Fruit fly (Drosophila melanogaster) whole organism, embryonic: Measurements from ENCODE around the gene Faa.
A peak's percentile ranks its signal among the peaks of the same experiment; 100 is the strongest.

Experiments used
- ATbp ChIP-seq: fragments of 200-800 bp; sonication (Bioruptor generic); optimal IDR thresholded peaks from 2 replicates; lab custom pipeline; 2017; ENCODE audit warnings: missing biosample characterization, mild to moderate bottlenecking, missing genetic modification characterization, missing genetic modification reagents
- Ada2b ChIP-seq: fragments of 200-800 bp; sonication (Bioruptor generic); IDR thresholded peaks from 2 replicates; pipeline ENCODE4 v1.3.6; 2022; ENCODE audit warnings: missing biosample characterization, missing genetic modification characterization
- CG10654 ChIP-seq: fragments of 200-800 bp; sonication (Bioruptor generic); optimal IDR thresholded peaks from 2 replicates; lab custom pipeline; 2016; ENCODE audit warnings: missing biosample characterization, missing genetic modification characterization
- CG11093 ChIP-seq: fragments of 200-800 bp; sonication (Bioruptor generic); IDR thresholded peaks from 3 replicates; pipeline ENCODE4 v1.3.6; 2022; ENCODE audit warnings: missing biosample characterization, missing genetic modification characterization
- CG1233 ChIP-seq: fragments of 200-800 bp; sonication (Bioruptor generic); optimal IDR thresholded peaks from 4 replicates; lab custom pipeline; 2018; ENCODE audit warnings: missing biosample characterization, mild to moderate bottlenecking, missing genetic modification characterization
- CG13123 ChIP-seq: fragments of 200-800 bp; sonication (Bioruptor generic); optimal IDR thresholded peaks from 2 replicates; lab custom pipeline; 2016; ENCODE audit warnings: missing biosample characterization, missing genetic modification characterization
- CG13424 ChIP-seq: fragments of 200-800 bp; sonication (Bioruptor generic); optimal IDR thresholded peaks from 2 replicates; lab custom pipeline; 2019; ENCODE audit warnings: missing biosample characterization, mild to moderate bottlenecking, missing genetic modification characterization, moderate library complexity
- CG14441 ChIP-seq: fragments of 200-800 bp; sonication (Bioruptor generic); IDR thresholded peaks from 2 replicates; pipeline ENCODE4 v1.3.6; 2022; ENCODE audit warnings: missing biosample characterization, missing genetic modification characterization
- CG17912 ChIP-seq: fragments of 200-800 bp; sonication (Bioruptor generic); optimal IDR thresholded peaks from 2 replicates; lab custom pipeline; 2018; ENCODE audit warnings: missing biosample characterization, mild to moderate bottlenecking, missing genetic modification characterization
- CG30431 ChIP-seq: fragments of 200-800 bp; sonication (Bioruptor generic); optimal IDR thresholded peaks from 2 replicates; lab custom pipeline; 2017; ENCODE audit warnings: missing biosample characterization, missing genetic modification characterization
- CG3065 ChIP-seq: fragments of 200-800 bp; sonication (Bioruptor generic); optimal IDR thresholded peaks from 2 replicates; lab custom pipeline; 2016; ENCODE audit warnings: missing biosample characterization, missing genetic modification characterization
- CG31365 ChIP-seq: fragments of 200-800 bp; sonication (Bioruptor generic); optimal IDR thresholded peaks from 2 replicates; lab custom pipeline; 2018; ENCODE audit warnings: missing biosample characterization, mild to moderate bottlenecking, missing genetic modification characterization
- CG4617 ChIP-seq: fragments of 200-800 bp; sonication (Bioruptor generic); optimal IDR thresholded peaks from 3 replicates; lab custom pipeline; 2016; ENCODE audit warnings: missing biosample characterization, missing genetic modification characterization, borderline replicate concordance
- CG6683 ChIP-seq: fragments of 200-800 bp; sonication (Bioruptor generic); optimal IDR thresholded peaks from 2 replicates; lab custom pipeline; 2017; ENCODE audit warnings: missing biosample characterization, mild to moderate bottlenecking, missing genetic modification characterization, missing genetic modification reagents
- CG7271 ChIP-seq: fragments of 200-800 bp; sonication (Bioruptor generic); optimal IDR thresholded peaks from 2 replicates; lab custom pipeline; 2018; ENCODE audit warnings: missing biosample characterization, mild to moderate bottlenecking, missing genetic modification characterization, moderate library complexity
- CG7786 ChIP-seq: fragments of 200-800 bp; sonication (Bioruptor generic); optimal IDR thresholded peaks from 2 replicates; lab custom pipeline; 2016; ENCODE audit warnings: missing biosample characterization, missing genetic modification characterization
- CG8388 ChIP-seq: fragments of 200-800 bp; sonication (Bioruptor generic); optimal IDR thresholded peaks from 2 replicates; lab custom pipeline; 2019; ENCODE audit warnings: missing biosample characterization, mild to moderate bottlenecking, missing genetic modification characterization, moderate library complexity
- CG9215 ChIP-seq: fragments of 200-800 bp; sonication (Bioruptor generic); IDR thresholded peaks from 2 replicates; pipeline ENCODE4 v1.3.6; 2022; ENCODE audit warnings: missing biosample characterization, missing genetic modification characterization
- D19A ChIP-seq: fragments of 200-800 bp; optimal IDR thresholded peaks from 3 replicates; lab custom pipeline; 2019; ENCODE audit warnings: missing biosample characterization, mild to moderate bottlenecking, missing genetic modification characterization, moderate library complexity
- Deaf1 ChIP-seq: fragments of 200-800 bp; optimal IDR thresholded peaks from 3 replicates; lab custom pipeline; 2019; ENCODE audit warnings: missing biosample characterization, mild to moderate bottlenecking, missing genetic modification characterization, moderate library complexity
- Drgx ChIP-seq: fragments of 200-800 bp; sonication (Bioruptor generic); IDR thresholded peaks from 2 replicates; pipeline ENCODE4 v1.3.6; 2022; ENCODE audit warnings: missing biosample characterization, missing genetic modification characterization
- Hr51 ChIP-seq, 2 experiments: fragments of 200-800 bp; sonication (Bioruptor generic); optimal IDR thresholded peaks; 2 replicates in 1 of 2; 3 replicates in 1 of 2; lab custom pipeline; 2016 to 2018; ENCODE audit warnings: missing biosample characterization in 2 of 2, missing genetic modification characterization in 2 of 2, mild to moderate bottlenecking in 1 of 2, moderate library complexity in 1 of 2
- Jarid2 ChIP-seq: fragments of 200-800 bp; sonication (Bioruptor generic); optimal IDR thresholded peaks from 3 replicates; lab custom pipeline; 2017; ENCODE audit warnings: mild to moderate bottlenecking, missing biosample characterization, missing genetic modification reagents, missing genetic modification characterization
- Myb ChIP-seq: fragments of 200-800 bp; sonication (Bioruptor generic); optimal IDR thresholded peaks from 2 replicates; lab custom pipeline; 2016; ENCODE audit warnings: missing biosample characterization, missing genetic modification characterization
- Neu2 ChIP-seq: fragments of 200-800 bp; sonication (Bioruptor generic); optimal IDR thresholded peaks from 3 replicates; lab custom pipeline; 2016; ENCODE audit warnings: missing biosample characterization, missing genetic modification characterization, borderline replicate concordance
- Oli ChIP-seq: fragments of 200-800 bp; sonication (Bioruptor generic); optimal IDR thresholded peaks from 2 replicates; lab custom pipeline; 2018; ENCODE audit warnings: missing biosample characterization, mild to moderate bottlenecking, missing genetic modification characterization, moderate library complexity
- Opbp ChIP-seq: fragments of 200-800 bp; sonication (Bioruptor generic); IDR thresholded peaks from 3 replicates; pipeline ENCODE4 v1.3.6; 2022; ENCODE audit warnings: missing biosample characterization, missing genetic modification characterization; ENCODE audit not compliant: partially characterized antibody
- Optix ChIP-seq: fragments of 200-800 bp; sonication (Bioruptor generic); IDR thresholded peaks from 3 replicates; pipeline ENCODE4 v1.3.6; 2022; ENCODE audit warnings: missing biosample characterization, missing genetic modification characterization
- Sin3A ChIP-seq: fragments of >200 bp; optimal IDR thresholded peaks from 2 replicates; lab custom pipeline; 2018
- Sox100B ChIP-seq: fragments of 200-800 bp; sonication (Bioruptor generic); optimal IDR thresholded peaks from 3 replicates; lab custom pipeline; 2018; ENCODE audit warnings: missing biosample characterization, mild to moderate bottlenecking, missing genetic modification characterization
- Trl ChIP-seq, 3 experiments: fragments of >200 bp in 2 of 3; fragments of 200-800 bp in 1 of 3; sonication (Bioruptor generic) in 1 of 3; optimal IDR thresholded peaks; 2 replicates in 1 of 3; 3 replicates in 2 of 3; lab custom pipeline; 2016 to 2017; ENCODE audit warnings: missing biosample characterization in 1 of 3, missing genetic modification characterization in 1 of 3
- amos ChIP-seq: fragments of 200-800 bp; sonication (Bioruptor generic); IDR thresholded peaks from 2 replicates; pipeline ENCODE4 v1.3.6; 2022; ENCODE audit warnings: missing biosample characterization, missing genetic modification characterization; ENCODE audit not compliant: partially characterized antibody
- bigmax ChIP-seq: fragments of 200-800 bp; sonication (Bioruptor generic); optimal IDR thresholded peaks from 2 replicates; lab custom pipeline; 2018; ENCODE audit warnings: missing biosample characterization, mild to moderate bottlenecking, missing genetic modification characterization
- br ChIP-seq: fragments of >200 bp; optimal IDR thresholded peaks from 2 replicates; lab custom pipeline; 2017
- cwo ChIP-seq: fragments of 200-800 bp; sonication (Bioruptor generic); optimal IDR thresholded peaks from 3 replicates; lab custom pipeline; 2017; ENCODE audit warnings: missing biosample characterization, missing genetic modification characterization, mild to moderate bottlenecking, moderate library complexity, missing genetic modification reagents
- dmrt11E ChIP-seq: fragments of 200-800 bp; sonication (Bioruptor generic); optimal IDR thresholded peaks from 3 replicates; lab custom pipeline; 2018; ENCODE audit warnings: missing biosample characterization, mild to moderate bottlenecking, missing genetic modification characterization, moderate library complexity
- exex ChIP-seq: fragments of 200-800 bp; sonication (Bioruptor generic); optimal IDR thresholded peaks from 4 replicates; lab custom pipeline; 2018; ENCODE audit warnings: missing biosample characterization, mild to moderate bottlenecking, missing genetic modification characterization, moderate library complexity
- gro ChIP-seq: fragments of 200-800 bp; sonication (Bioruptor generic); optimal IDR thresholded peaks from 2 replicates; lab custom pipeline; 2016; ENCODE audit warnings: missing biosample characterization, missing genetic modification characterization
- hkb ChIP-seq, 2 experiments: fragments of 200-800 bp in 1 of 2; fragments of >200 bp in 1 of 2; sonication (Bioruptor generic) in 1 of 2; IDR thresholded peaks in 1 of 2; optimal IDR thresholded peaks in 1 of 2; 2 replicates each; pipeline versions ENCODE4 v1.3.6 to Lab custom; 2017 to 2022; ENCODE audit warnings: missing biosample characterization in 1 of 2, missing genetic modification characterization in 1 of 2
- jing ChIP-seq: fragments of 200-800 bp; sonication (Bioruptor generic); optimal IDR thresholded peaks from 2 replicates; lab custom pipeline; 2018; ENCODE audit warnings: missing biosample characterization, mild to moderate bottlenecking, missing genetic modification characterization
- jumu ChIP-seq: fragments of 200-800 bp; sonication (Bioruptor generic); optimal IDR thresholded peaks from 3 replicates; lab custom pipeline; 2016; ENCODE audit warnings: missing biosample characterization, missing genetic modification characterization
- lab ChIP-seq: fragments of 200-800 bp; sonication (Bioruptor generic); optimal IDR thresholded peaks from 3 replicates; lab custom pipeline; 2017; ENCODE audit warnings: missing biosample characterization, missing genetic modification characterization, mild to moderate bottlenecking, moderate library complexity, missing genetic modification reagents
- oc ChIP-seq: fragments of 200-800 bp; sonication (Bioruptor generic); optimal IDR thresholded peaks from 2 replicates; lab custom pipeline; 2018; ENCODE audit warnings: missing biosample characterization, mild to moderate bottlenecking, missing genetic modification characterization, moderate library complexity
- row ChIP-seq: fragments of 200-800 bp; sonication (Bioruptor generic); IDR thresholded peaks from 3 replicates; pipeline ENCODE4 v1.3.6; 2022; ENCODE audit warnings: missing biosample characterization, missing genetic modification characterization
- scrt ChIP-seq: fragments of 200-800 bp; sonication (Bioruptor generic); optimal IDR thresholded peaks from 2 replicates; lab custom pipeline; 2018; ENCODE audit warnings: missing biosample characterization, mild to moderate bottlenecking, missing genetic modification characterization, moderate library complexity
- sens-2 ChIP-seq: fragments of 200-800 bp; sonication (Bioruptor generic); IDR thresholded peaks from 2 replicates; pipeline ENCODE4 v1.3.6; 2022; ENCODE audit warnings: missing biosample characterization, missing genetic modification characterization
- sr ChIP-seq: fragments of 200-800 bp; sonication (Bioruptor generic); IDR thresholded peaks from 3 replicates; pipeline ENCODE4 v1.3.6; 2022; ENCODE audit warnings: missing biosample characterization, missing genetic modification characterization
- stwl ChIP-seq: fragments of 200-800 bp; sonication (Bioruptor generic); optimal IDR thresholded peaks from 3 replicates; lab custom pipeline; 2018; ENCODE audit warnings: missing biosample characterization, mild to moderate bottlenecking, missing genetic modification characterization, moderate library complexity
- wdn ChIP-seq: fragments of 200-800 bp; sonication (Bioruptor generic); IDR thresholded peaks from 2 replicates; pipeline ENCODE4 v1.3.6; 2022; ENCODE audit warnings: missing biosample characterization, missing genetic modification characterization

Faa gene

DNA sequence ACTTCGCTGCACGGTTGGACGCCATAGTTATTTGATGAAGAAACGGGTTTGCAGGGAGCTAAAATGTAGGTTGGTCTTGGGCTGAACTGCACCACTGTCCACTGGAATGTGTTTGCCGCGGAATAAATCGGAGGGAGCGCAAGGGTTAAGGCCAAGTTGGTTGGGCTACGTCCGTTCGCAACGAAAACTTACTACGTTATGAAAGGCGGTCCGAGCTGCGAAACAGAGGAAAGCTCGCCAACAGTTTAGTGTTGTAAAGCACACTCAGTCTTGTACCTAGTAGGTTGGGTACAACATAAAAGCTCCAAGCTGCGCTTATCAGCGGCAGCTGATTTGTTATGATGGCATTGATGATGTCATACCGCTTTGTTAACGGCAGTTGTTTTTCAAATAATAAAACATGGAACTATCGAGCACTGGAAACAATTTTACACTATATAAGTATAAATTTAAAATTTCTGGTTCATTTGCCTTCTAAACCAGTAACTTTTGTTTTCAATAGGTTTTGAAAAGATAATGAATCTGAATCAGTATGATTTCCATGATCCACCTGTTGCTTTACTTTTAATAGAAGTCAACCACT is 48.5 kb upstream of the Faa start, which contains the start of gene Chd64 (continued):
- TF ChIP-seq CG11093 (GFP tag; lab: Robert Waterston, UW) (no peak; the same call in 2 of the 3 replicates), Oli (tag; lab: Kevin White, UChicago) (no peak), Sin3A (lab: Kevin White, UChicago) (no peak), CG4617 (GFP tag; lab: Kevin White, UChicago) (no peak), Drgx (GFP tag; lab: Robert Waterston, UW) (no peak; the same call in 1 of the 2 replicates), CG7271 (tag; lab: Kevin White, UChicago) (no peak), Neu2 (GFP tag; lab: Kevin White, UChicago) (no peak), Trl (optimal IDR thresholded peaks at IDR 0.05; lab: Kevin White, UChicago) (no peak), Trl (GFP tag; optimal IDR thresholded peaks at IDR 0.05; lab: Kevin White, UChicago) (peak; percentile 36), amos (GFP tag; lab: Robert Waterston, UW) (peak; percentile 45; the same call in 1 of the 2 replicates), CG10654 (GFP tag; lab: Kevin White, UChicago) (no peak), row (GFP tag; lab: Robert Waterston, UW) (peak; percentile 50; the same call in 2 of the 3 replicates), Hr51 (GFP tag; optimal IDR thresholded peaks at IDR 0.05; lab: Kevin White, UChicago) (no peak), CG17912 (peak; percentile 17), ATbp (no peak), oc (tag; lab: Kevin White, UChicago) (no peak), Myb (peak; percentile 80), bigmax (GFP tag; lab: Kevin White, UChicago) (no peak), CG31365 (tag; lab: Kevin White, UChicago) (no peak), br (no peak), Deaf1 (tag; lab: Kevin White, UChicago) (peak; percentile 46), CG13424 (tag; lab: Kevin White, UChicago) (no peak), CG9215 (GFP tag; lab: Robert Waterston, UW) (no peak), lab (GFP tag; lab: Kevin White, UChicago) (peak; percentile 84), Optix (GFP tag; lab: Robert Waterston, UW) (no peak; the same call in 2 of the 3 replicates), hkb (optimal IDR thresholded peaks at IDR 0.05; lab: Kevin White, UChicago) (no peak), hkb (GFP tag; IDR thresholded peaks at IDR 0.05; lab: Robert Waterston, UW) (peak; percentile 50; the same call in 1 of the 2 replicates), Opbp (GFP tag; lab: Robert Waterston, UW) (peak; percentile 48; the same call in 1 of the 3 replicates), stwl (peak; percentile 74), exex (tag; lab: Kevin White, UChicago) (peak; percentile 81), CG14441 (GFP tag; lab: Robert Waterston, UW) (no peak), CG3065 (GFP tag; lab: Kevin White, UChicago) (no peak), CG13123 (GFP tag; lab: Kevin White, UChicago) (no peak), sens-2 (GFP tag; lab: Robert Waterston, UW) (no peak), CG8388 (GFP tag; lab: Kevin White, UChicago) (no peak), CG30431 (no peak), jumu (GFP tag; lab: Kevin White, UChicago) (no peak), gro (peak; percentile 54), Ada2b (GFP tag; lab: Robert Waterston, UW) (peak; percentile 5; the same call in 1 of the 2 replicates), cwo (peak; percentile 65), scrt (peak; percentile 72), CG1233 (GFP tag; lab: Kevin White, UChicago) (no peak), CG7786 (GFP tag; lab: Kevin White, UChicago) (no peak), CG6683 (GFP tag; lab: Kevin White, UChicago) (no peak), sr (GFP tag; lab: Robert Waterston, UW) (peak; percentile 55; the same call in 1 of the 3 replicates), jing (GFP tag; lab: Kevin White, UChicago) (no peak), D19A (tag; lab: Kevin White, UChicago) (no peak), Sox100B (no peak), Jarid2 (GFP tag; lab: Kevin White, UChicago) (peak; percentile 90), dmrt11E (no peak), wdn (GFP tag; lab: Robert Waterston, UW) (no peak)
